Fruit fly (Drosophila melanogaster) whole organism, adult: Measurements from ENCODE around the gene CG13794.

Experiments
- CG11617 ChIP-seq: fragments of 200-800 bp; sonication (Bioruptor generic); optimal IDR thresholded peaks from 2 replicates; lab custom pipeline; 2017; ENCODE audit warnings: mild to moderate bottlenecking, missing biosample characterization, missing genetic modification reagents, missing genetic modification characterization
- CG12768 ChIP-seq: fragments of 200-800 bp; sonication (Bioruptor generic); optimal IDR thresholded peaks from 2 replicates; lab custom pipeline; 2017; ENCODE audit warnings: missing biosample characterization, missing genetic modification characterization, mild to moderate bottlenecking, moderate library complexity, missing genetic modification reagents
- CG14711 ChIP-seq: fragments of 200-800 bp; sonication (Bioruptor generic); optimal IDR thresholded peaks from 2 replicates; lab custom pipeline; 2018; ENCODE audit warnings: missing biosample characterization, mild to moderate bottlenecking, missing genetic modification characterization, moderate library complexity
- CG1620 ChIP-seq: fragments of 200-800 bp; sonication (Bioruptor generic); optimal IDR thresholded peaks from 2 replicates; lab custom pipeline; 2016; ENCODE audit warnings: missing biosample characterization, missing genetic modification characterization
- CG33017 ChIP-seq: fragments of 200-800 bp; sonication (Bioruptor generic); optimal IDR thresholded peaks from 2 replicates; lab custom pipeline; 2018; ENCODE audit warnings: missing biosample characterization, mild to moderate bottlenecking, missing genetic modification characterization, moderate library complexity
- CG5204 ChIP-seq: fragments of 200-800 bp; sonication (Bioruptor generic); optimal IDR thresholded peaks from 2 replicates; lab custom pipeline; 2016; ENCODE audit warnings: missing biosample characterization, missing genetic modification characterization
- CG7045 ChIP-seq: fragments of 200-800 bp; sonication (Bioruptor generic); optimal IDR thresholded peaks from 2 replicates; lab custom pipeline; 2017; ENCODE audit warnings: missing biosample characterization, mild to moderate bottlenecking, missing genetic modification characterization
- CG7101 ChIP-seq: fragments of 200-800 bp; sonication (Bioruptor generic); optimal IDR thresholded peaks from 2 replicates; lab custom pipeline; 2018; ENCODE audit warnings: missing biosample characterization, mild to moderate bottlenecking, missing genetic modification characterization, moderate library complexity
- Clk ChIP-seq: fragments of 200-800 bp; sonication (Bioruptor generic); optimal IDR thresholded peaks from 2 replicates; lab custom pipeline; 2017; ENCODE audit warnings: missing biosample characterization, missing genetic modification characterization
- Crg-1 ChIP-seq: fragments of 200-800 bp; sonication (Bioruptor generic); optimal IDR thresholded peaks from 2 replicates; lab custom pipeline; 2016; ENCODE audit warnings: missing biosample characterization, missing genetic modification characterization
- Hr96 ChIP-seq: fragments of 200-800 bp; sonication (Bioruptor generic); optimal IDR thresholded peaks from 2 replicates; lab custom pipeline; 2016; ENCODE audit warnings: missing biosample characterization, missing genetic modification characterization
- Mnt ChIP-seq: fragments of 200-800 bp; sonication (Bioruptor generic); optimal IDR thresholded peaks from 2 replicates; lab custom pipeline; 2016; ENCODE audit warnings: missing biosample characterization, mild to moderate bottlenecking, missing genetic modification characterization
- bab1 ChIP-seq: fragments of 200-800 bp; sonication (Bioruptor generic); optimal IDR thresholded peaks from 3 replicates; lab custom pipeline; 2019; ENCODE audit warnings: missing biosample characterization, mild to moderate bottlenecking, missing genetic modification characterization, moderate library complexity
- cic ChIP-seq: fragments of 200-800 bp; sonication (Bioruptor generic); optimal IDR thresholded peaks from 2 replicates; lab custom pipeline; 2017; ENCODE audit warnings: missing biosample characterization, mild to moderate bottlenecking, missing genetic modification characterization, moderate library complexity
- cnc ChIP-seq, 2 experiments: fragments of >200 bp; optimal IDR thresholded peaks; 2 replicates each; lab custom pipeline; 2017
- kay ChIP-seq: fragments of 200-800 bp; sonication (Bioruptor generic); peaks from one replicate; lab custom pipeline; 2016; ENCODE audit warnings: missing biosample characterization, missing genetic modification characterization, borderline replicate concordance
- ovo ChIP-seq: fragments of 200-800 bp; sonication (Bioruptor generic); optimal IDR thresholded peaks from 2 replicates; lab custom pipeline; 2016; ENCODE audit warnings: missing biosample characterization, missing genetic modification characterization
- pad ChIP-seq: fragments of 200-800 bp; sonication (Bioruptor generic); optimal IDR thresholded peaks from 3 replicates; lab custom pipeline; 2017; ENCODE audit warnings: missing biosample characterization, missing genetic modification characterization, mild to moderate bottlenecking, moderate library complexity, missing genetic modification reagents
- tj ChIP-seq: fragments of 200-800 bp; sonication (Bioruptor generic); optimal IDR thresholded peaks from 3 replicates; lab custom pipeline; 2017; ENCODE audit warnings: missing biosample characterization, mild to moderate bottlenecking, missing genetic modification characterization, moderate library complexity
- toe ChIP-seq: fragments of 200-800 bp; sonication (Bioruptor generic); optimal IDR thresholded peaks from 2 replicates; lab custom pipeline; 2016; ENCODE audit warnings: missing biosample characterization, missing genetic modification characterization

Gene CG13794

DNA sequence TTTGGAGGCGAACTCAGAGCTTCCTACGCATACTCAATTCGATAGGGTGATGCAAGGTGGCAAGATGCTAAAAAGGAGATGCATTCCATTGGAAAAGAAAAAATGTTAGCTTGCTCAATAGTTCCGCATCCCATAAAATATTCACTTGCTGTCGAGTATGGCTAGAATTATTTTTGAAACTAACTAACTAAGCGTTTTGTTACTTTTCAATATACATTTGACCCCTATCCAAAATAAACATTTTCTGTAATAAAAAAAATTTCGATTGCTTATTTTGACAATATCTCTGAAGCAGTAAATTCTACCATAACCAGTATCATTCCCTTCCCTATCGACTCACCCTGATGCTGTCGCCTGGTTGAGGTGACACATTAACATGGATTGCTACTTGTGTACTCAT, 19.1 kb downstream of the CG13794 start:
- TF ChIP-seq kay (peak; percentile 24), CG1620 (GFP tag; lab: Kevin White, UChicago) (no peak)

DNA sequence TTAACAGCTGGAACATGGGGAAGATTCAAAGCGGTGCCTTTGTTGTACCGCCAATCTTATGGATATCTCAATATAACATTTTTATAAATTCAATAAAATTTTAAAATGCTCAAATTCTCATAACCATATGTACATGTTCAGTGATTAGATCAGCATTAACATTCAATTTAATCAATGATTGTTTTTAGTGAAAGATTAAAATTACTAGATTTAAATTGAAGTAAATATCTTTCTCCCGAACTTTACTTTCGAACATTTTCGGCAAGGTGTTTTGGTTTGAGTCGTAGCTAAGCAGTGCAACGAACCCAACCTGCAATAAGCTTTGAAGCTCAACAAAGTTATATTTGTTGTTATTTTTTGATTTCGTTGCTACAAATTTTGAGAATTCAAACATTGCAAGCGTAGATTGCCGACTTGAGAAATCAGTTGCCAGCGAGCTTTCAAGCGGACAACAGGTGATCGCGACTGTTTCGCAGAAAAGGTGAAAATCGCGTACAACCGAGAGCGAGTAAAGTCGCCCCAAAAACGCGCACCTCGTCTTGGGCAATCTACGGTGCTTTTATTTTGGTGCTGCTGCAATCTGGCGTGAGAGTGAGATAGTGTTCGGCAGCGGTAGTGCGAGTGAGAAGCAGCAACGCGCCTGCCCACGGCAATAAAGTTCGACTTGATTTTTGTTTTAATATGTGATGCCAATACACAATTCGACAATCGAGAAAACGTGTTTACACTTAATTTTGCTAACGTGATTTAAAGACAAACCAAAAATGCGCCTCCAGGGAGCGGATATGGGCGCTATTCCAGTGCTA, 20.0 kb downstream of the CG13794 start, which contains the start of gene Tep3:
Tep3 (plus strand) TSS at position 423 of the 806 bp plus-strand sequence.
- TF ChIP-seq CG7101 (tag; lab: Kevin White, UChicago) (peak; percentile 40), cnc (optimal IDR thresholded peaks at IDR 0.05; lab: Kevin White, UChicago) (no peak), ovo (GFP tag; lab: Kevin White, UChicago) (no peak), pad (GFP tag; lab: Kevin White, UChicago) (peak; percentile 28), bab1 (GFP tag; lab: Kevin White, UChicago) (peak; percentile 73), tj (GFP tag; lab: Kevin White, UChicago) (no peak), Hr96 (GFP tag; lab: Kevin White, UChicago) (peak; percentile 7), Crg-1 (GFP tag; lab: Kevin White, UChicago) (no peak), CG1620 (GFP tag; lab: Kevin White, UChicago) (no peak), kay (peak; percentile 72), CG14711 (tag; lab: Kevin White, UChicago) (peak; percentile 59), CG7045 (GFP tag; lab: Kevin White, UChicago) (peak; percentile 56), CG11617 (GFP tag; lab: Kevin White, UChicago) (no peak), cic (GFP tag; lab: Kevin White, UChicago) (no peak), Clk (no peak), Mnt (GFP tag; lab: Kevin White, UChicago) (no peak), toe (GFP tag; lab: Kevin White, UChicago) (peak; percentile 58), CG5204 (GFP tag; lab: Kevin White, UChicago) (peak; percentile 6), CG33017 (peak; percentile 26), CG12768 (GFP tag; lab: Kevin White, UChicago) (no peak)

dm6 chr2L:7701417-7701816, 21.2 kb downstream of the CG13794 start, which contains the start of gene Tep2:
TSS of gene Tep2 (minus strand) at chr2L:7701601.
- TF ChIP-seq Mnt (GFP tag; lab: Kevin White, UChicago) (no peak), CG7101 (tag; lab: Kevin White, UChicago) (no peak), CG12768 (GFP tag; lab: Kevin White, UChicago) (no peak), cic (GFP tag; lab: Kevin White, UChicago) (peak; percentile 9), CG1620 (GFP tag; lab: Kevin White, UChicago) (no peak), bab1 (GFP tag; lab: Kevin White, UChicago) (peak; percentile 9), tj (GFP tag; lab: Kevin White, UChicago) (peak; percentile 6), CG11617 (GFP tag; lab: Kevin White, UChicago) (no peak), cnc (optimal IDR thresholded peaks at IDR 0.05; lab: Kevin White, UChicago) (no peak), kay (no peak), pad (GFP tag; lab: Kevin White, UChicago) (no peak), CG7045 (GFP tag; lab: Kevin White, UChicago) (no peak), Hr96 (GFP tag; lab: Kevin White, UChicago) (no peak), Clk (no peak)

- TF ChIP-seq kay (peak; percentile 22), CG12768 (GFP tag; lab: Kevin White, UChicago) (no peak), cic (GFP tag; lab: Kevin White, UChicago) (no peak)
Observed at dm6 chr2L:7692583-7693080, 30.0 kb downstream of the CG13794 start, which contains the start of the genes CG7025 and CG43235. TSS of gene CG7025 (minus strand) at chr2L:7692683. TSS of gene CG43235 (plus strand) at chr2L:7693030.

DNA sequence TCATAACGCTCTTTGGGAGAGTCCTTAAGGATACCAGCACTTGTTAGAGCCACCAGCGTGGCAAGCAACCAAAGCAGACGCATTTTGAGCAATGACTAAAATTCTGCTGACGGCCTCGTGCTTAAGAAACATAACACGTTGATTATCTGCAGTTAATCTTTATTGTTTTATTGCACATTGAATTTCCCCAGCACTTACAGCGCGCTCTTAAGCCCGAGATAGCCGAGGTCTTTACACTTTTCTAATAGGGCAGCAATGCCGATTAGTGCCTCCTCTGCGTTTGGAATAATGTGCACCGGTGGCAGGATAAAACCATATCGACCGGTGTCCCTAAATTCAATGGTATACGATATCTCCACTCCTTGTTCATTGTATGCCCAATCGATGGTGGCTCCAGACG, 31.7 kb downstream of the CG13794 start, which contains the start of gene CG18585:
CG18585 (minus strand) TSS at position 101 of the 400 bp plus-strand sequence.
- TF ChIP-seq Mnt (GFP tag; lab: Kevin White, UChicago) (no peak), pad (GFP tag; lab: Kevin White, UChicago) (no peak), toe (GFP tag; lab: Kevin White, UChicago) (no peak), CG14711 (tag; lab: Kevin White, UChicago) (no peak), CG33017 (no peak), CG7101 (tag; lab: Kevin White, UChicago) (no peak), Clk (no peak), ovo (GFP tag; lab: Kevin White, UChicago) (no peak), cic (GFP tag; lab: Kevin White, UChicago) (no peak), Hr96 (GFP tag; lab: Kevin White, UChicago) (no peak), kay (no peak), CG1620 (GFP tag; lab: Kevin White, UChicago) (no peak), bab1 (GFP tag; lab: Kevin White, UChicago) (no peak), CG7045 (GFP tag; lab: Kevin White, UChicago) (no peak), CG12768 (GFP tag; lab: Kevin White, UChicago) (no peak), tj (GFP tag; lab: Kevin White, UChicago) (no peak), CG5204 (GFP tag; lab: Kevin White, UChicago) (no peak)

DNA sequence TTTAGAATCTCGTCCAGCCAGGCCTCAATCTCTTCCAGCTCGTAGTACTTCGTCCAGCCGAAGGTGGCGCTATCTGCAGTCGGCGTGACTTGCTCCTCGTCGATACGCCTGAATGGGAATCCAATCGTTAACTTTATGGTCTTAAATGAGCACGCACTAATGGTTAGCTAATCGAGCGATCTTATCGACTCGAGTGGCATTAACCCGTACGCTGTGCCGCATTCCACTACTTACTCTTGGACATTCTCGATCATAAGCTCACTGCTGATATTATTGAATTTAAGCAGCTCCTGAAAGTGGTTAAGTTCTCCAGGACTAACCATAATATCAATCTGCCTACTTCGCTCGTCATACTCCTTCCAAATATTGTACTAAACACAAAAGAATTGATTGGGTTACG, 32.2 kb downstream of the CG13794 start:
- TF ChIP-seq CG7101 (tag; lab: Kevin White, UChicago), result no peak
- no peak for TF ChIP-seq Mnt (GFP tag; lab: Kevin White, UChicago)
- TF ChIP-seq ovo (GFP tag; lab: Kevin White, UChicago), result no peak
- no peak for TF ChIP-seq CG5204 (GFP tag; lab: Kevin White, UChicago)
- TF ChIP-seq Hr96 (GFP tag; lab: Kevin White, UChicago), result no peak
- TF ChIP-seq cic (GFP tag; lab: Kevin White, UChicago), result no peak
- TF ChIP-seq CG33017, result no peak
- TF ChIP-seq toe (GFP tag; lab: Kevin White, UChicago), result no peak
- TF ChIP-seq Clk, result no peak
- no peak for TF ChIP-seq kay
- TF ChIP-seq pad (GFP tag; lab: Kevin White, UChicago), result no peak
- TF ChIP-seq CG12768 (GFP tag; lab: Kevin White, UChicago), result no peak
- TF ChIP-seq Crg-1 (GFP tag; lab: Kevin White, UChicago), result no peak
- TF ChIP-seq CG14711 (tag; lab: Kevin White, UChicago), result no peak
- no peak for TF ChIP-seq CG1620 (GFP tag; lab: Kevin White, UChicago)
